Worm (Caenorhabditis elegans): ENCODE data around the gene Y81B9A.1.
A peak's percentile ranks its signal among the peaks of the same experiment; 100 is the strongest.

The Y81B9A.1 gene

ce11 chrX:9191795-9192494 is at the start of gene Y81B9A.1:
Gene Y81B9A.1, plus strand, starts transcription at chrX:9192444.
- TF ChIP-seq zip-4 (GFP tag; optimal IDR thresholded peaks at IDR 0.05) = no peak

- TF ChIP-seq nhr-76 (tag; optimal IDR thresholded peaks at IDR 0.05) = no peak
- TF ChIP-seq ets-5 (GFP tag; IDR thresholded peaks at IDR 0.05) = no peak
- no peak for TF ChIP-seq lin-14 (GFP tag; optimal IDR thresholded peaks at IDR 0.05)
- no peak for TF ChIP-seq nhr-12 (tag; optimal IDR thresholded peaks at IDR 0.05)
- no peak for TF ChIP-seq mef-2 (tag; optimal IDR thresholded peaks at IDR 0.05)
- no peak for TF ChIP-seq ama-1 (optimal IDR thresholded peaks at IDR 0.05)
These were observed 46.4 kb upstream of the Y81B9A.1 start, which contains the start of gene B0563.5 for ce11 chrX:9145848-9146247. Gene B0563.5, plus strand, starts transcription at chrX:9146148.

ce11 chrX:9146953-9147352 is 45.3 kb upstream of the Y81B9A.1 start:
- TF ChIP-seq aha-1 (tag; optimal IDR thresholded peaks at IDR 0.05) (no peak), aly-2 (tag; optimal IDR thresholded peaks at IDR 0.05) (no peak), fkh-10 (GFP tag; optimal IDR thresholded peaks at IDR 0.05) (no peak), F16B12.6 (tag; optimal IDR thresholded peaks at IDR 0.05) (no peak), pax-3 (tag; optimal IDR thresholded peaks at IDR 0.05) (no peak), elt-2 (tag; optimal IDR thresholded peaks at IDR 0.05) (no peak), nhr-84 (tag; optimal IDR thresholded peaks at IDR 0.05) (no peak), swsn-7 (tag; optimal IDR thresholded peaks at IDR 0.05) (no peak), sup-37 (GFP tag; optimal IDR thresholded peaks at IDR 0.05) (no peak), rnt-1 (tag; optimal IDR thresholded peaks at IDR 0.05) (no peak), unc-130 (tag; optimal IDR thresholded peaks at IDR 0.05) (peak; percentile 69), elt-3 (tag; optimal IDR thresholded peaks at IDR 0.05) (peak in 4 of 6 experiments; percentile 60 to 93 (median 76)), isw-1 (GFP tag; IDR thresholded peaks at IDR 0.05) (no peak), nhr-20 (tag; optimal IDR thresholded peaks at IDR 0.05) (peak; percentile 77), lin-14 (GFP tag; optimal IDR thresholded peaks at IDR 0.05) (peak; percentile 74), nhr-19 (GFP tag; conservative IDR thresholded peaks at IDR 0.05) (peak; percentile 45), dpl-1 (GFP tag; optimal IDR thresholded peaks at IDR 0.05) (no peak), sptf-1 (tag; optimal IDR thresholded peaks at IDR 0.05) (no peak), unc-30 (tag; optimal IDR thresholded peaks at IDR 0.05) (no peak), zip-4 (GFP tag; optimal IDR thresholded peaks at IDR 0.05) (no peak), nhr-28 (tag; optimal IDR thresholded peaks at IDR 0.05) (no peak), mep-1 (tag; optimal IDR thresholded peaks at IDR 0.05) (no peak), fkh-8 (tag; optimal IDR thresholded peaks at IDR 0.05) (no peak), mdl-1 (tag; optimal IDR thresholded peaks at IDR 0.05) (peak in 1 of 2 experiments; percentile 36), egl-13 (tag; optimal IDR thresholded peaks at IDR 0.05) (no peak), snpc-4 (tag; optimal IDR thresholded peaks at IDR 0.05) (no peak), lsy-2 (tag; optimal IDR thresholded peaks at IDR 0.05) (peak in 1 of 2 experiments; percentile 76), nhr-71 (tag; optimal IDR thresholded peaks at IDR 0.05) (peak; percentile 73), dsc-1 (tag; optimal IDR thresholded peaks at IDR 0.05) (no peak), alr-1 (tag; optimal IDR thresholded peaks at IDR 0.05; ENCODE audit: borderline replicate concordance) (no peak), nhr-90 (tag; optimal IDR thresholded peaks at IDR 0.05; ENCODE audit: poor library complexity) (peak; percentile 62), lin-15B (tag; optimal IDR thresholded peaks at IDR 0.05) (no peak), snu-23 (GFP tag; optimal IDR thresholded peaks at IDR 0.05) (peak; percentile 55), vab-15 (tag; optimal IDR thresholded peaks at IDR 0.05) (no peak), nhr-237 (tag; optimal IDR thresholded peaks at IDR 0.05) (no peak), nhr-47 (tag; optimal IDR thresholded peaks at IDR 0.05) (peak; percentile 11), skn-1 (tag; optimal IDR thresholded peaks at IDR 0.05) (no peak), lin-35 (GFP tag; optimal IDR thresholded peaks at IDR 0.05) (peak in 1 of 2 experiments; percentile 65), jun-1 (tag; optimal IDR thresholded peaks at IDR 0.05) (no peak), tbx-2 (tag; optimal IDR thresholded peaks at IDR 0.05) (peak; percentile 89), tlp-1 (tag; optimal IDR thresholded peaks at IDR 0.05) (no peak), hpl-2 (GFP tag; optimal IDR thresholded peaks at IDR 0.05) (no peak), nhr-85 (tag) (peak; percentile 94), hlh-4 (tag; optimal IDR thresholded peaks at IDR 0.05) (no peak)

All from whole organism, L1 larva.